Fruit fly (Drosophila melanogaster): ENCODE results near the gene Lint-O.

The Lint-O gene

dm6 chrX:2652124-2652923 is 46.2 kb upstream of the Lint-O start:
- TF ChIP-seq Met (GFP tag; optimal IDR thresholded peaks at IDR 0.05) (peak; percentile 14), acj6 (GFP tag; optimal IDR thresholded peaks at IDR 0.05) (no peak), Ets21C (GFP tag; optimal IDR thresholded peaks at IDR 0.05) (no peak), CG9139 (GFP tag; optimal IDR thresholded peaks at IDR 0.05) (no peak), CG11902 (GFP tag; optimal IDR thresholded peaks at IDR 0.05) (no peak), CG6808 (GFP tag; optimal IDR thresholded peaks at IDR 0.05) (peak; percentile 49), vri (GFP tag; optimal IDR thresholded peaks at IDR 0.05) (peak; percentile 97), ss (GFP tag; optimal IDR thresholded peaks at IDR 0.05) (peak; percentile 16 to 34), Sox15 (GFP tag; optimal IDR thresholded peaks at IDR 0.05) (no peak), fd59A (GFP tag; optimal IDR thresholded peaks at IDR 0.05) (no peak), CG3919 (GFP tag; optimal IDR thresholded peaks at IDR 0.05) (no peak), Gug (GFP tag; IDR thresholded peaks at IDR 0.05) (0 out of 2 replicates have a peak, but pooled peaks have one; percentile 11), CG3032 (tag; optimal IDR thresholded peaks at IDR 0.05) (no peak), CG8119 (GFP tag; IDR thresholded peaks at IDR 0.05) (peak; percentile 71), salr (GFP tag; optimal IDR thresholded peaks at IDR 0.05) (no peak), CG6163 (GFP tag; IDR thresholded peaks at IDR 0.05) (peak; percentile 71), OdsH (GFP tag; optimal IDR thresholded peaks at IDR 0.05) (no peak), CG10669 (GFP tag; optimal IDR thresholded peaks at IDR 0.05) (no peak), esn (GFP tag; optimal IDR thresholded peaks at IDR 0.05) (no peak), Sox102F (GFP tag; optimal IDR thresholded peaks at IDR 0.05) (no peak), CG8632 (GFP tag; optimal IDR thresholded peaks at IDR 0.05) (no peak), CG16779 (tag; optimal IDR thresholded peaks at IDR 0.05) (no peak), eg (GFP tag; IDR thresholded peaks at IDR 0.05) (peak; percentile 81), CG6792 (GFP tag; optimal IDR thresholded peaks at IDR 0.05) (no peak), Eip93F (GFP tag; optimal IDR thresholded peaks at IDR 0.05) (no peak), CG1621 (tag; optimal IDR thresholded peaks at IDR 0.05) (no peak), CG11294 (GFP tag; IDR thresholded peaks at IDR 0.05) (no peak), CG8319 (GFP tag; optimal IDR thresholded peaks at IDR 0.05) (no peak), CG10631 (GFP tag; optimal IDR thresholded peaks at IDR 0.05) (no peak), CG34406 (GFP tag; optimal IDR thresholded peaks at IDR 0.05) (no peak), Ets96B (tag; optimal IDR thresholded peaks at IDR 0.05) (no peak), Eip75B (GFP tag; optimal IDR thresholded peaks at IDR 0.05) (no peak), Lpt (GFP tag; optimal IDR thresholded peaks at IDR 0.05) (peak; percentile 9), CG31627 (GFP tag; optimal IDR thresholded peaks at IDR 0.05) (no peak), spab (GFP tag; optimal IDR thresholded peaks at IDR 0.05) (no peak), Eip78C (GFP tag) (peak; percentile 59), CG6854 (GFP tag; optimal IDR thresholded peaks at IDR 0.05) (no peak), fd85E (GFP tag; optimal IDR thresholded peaks at IDR 0.05) (no peak), dac (GFP tag; optimal IDR thresholded peaks at IDR 0.05) (no peak), Hr4 (GFP tag; optimal IDR thresholded peaks at IDR 0.05) (no peak), dsx (GFP tag; optimal IDR thresholded peaks at IDR 0.05; ENCODE audit: poor library complexity, severe bottlenecking) (peak; percentile 29), cyc (GFP tag; optimal IDR thresholded peaks at IDR 0.05) (no peak), Smox (GFP tag; optimal IDR thresholded peaks at IDR 0.05) (no peak), CG11762 (GFP tag; optimal IDR thresholded peaks at IDR 0.05; ENCODE audit: insufficient read depth) (no peak), CG32006 (GFP tag; optimal IDR thresholded peaks at IDR 0.05) (no peak), pdm3 (GFP tag; optimal IDR thresholded peaks at IDR 0.05) (no peak), Hr39 (GFP tag; optimal IDR thresholded peaks at IDR 0.05) (no peak), CG7368 (GFP tag; optimal IDR thresholded peaks at IDR 0.05) (no peak), CG15336 (GFP tag; IDR thresholded peaks at IDR 0.05) (peak; percentile 63; the same call in 1 of the 2 replicates), fkh (GFP tag; optimal IDR thresholded peaks at IDR 0.05) (no peak), Blimp-1 (GFP tag; optimal IDR thresholded peaks at IDR 0.05) (peak; percentile 47)

Data from whole organism, prepupa.